Worm (Caenorhabditis elegans): ENCODE measurements around the gene cyld-1.

The cyld-1 gene

DNA sequence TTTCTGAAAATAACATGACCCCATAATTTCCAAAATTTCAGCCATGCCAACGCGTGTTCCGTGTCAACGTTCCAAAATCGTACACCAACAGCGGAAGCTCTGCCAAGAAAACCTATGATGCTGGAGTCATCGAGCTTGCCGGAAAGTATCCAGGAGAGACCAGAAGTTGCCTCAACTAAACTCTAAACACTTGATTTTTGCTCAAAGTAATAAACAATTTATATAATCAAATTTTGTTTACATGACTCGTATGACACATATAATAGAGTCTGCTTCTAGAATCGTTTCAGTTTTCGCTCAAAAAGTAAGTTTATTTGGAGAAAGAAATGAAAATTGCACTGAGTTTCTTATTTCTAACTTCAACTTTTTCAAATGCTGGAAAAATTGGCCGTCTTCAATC, 18.3 kb upstream of the cyld-1 start, which contains the start of gene ttr-1:
TSS of gene ttr-1 (plus strand) at position 301 of the 400 bp plus-strand sequence.
- TF ChIP-seq hpl-2 (GFP tag; optimal IDR thresholded peaks at IDR 0.05) (no peak), zip-4 (GFP tag; optimal IDR thresholded peaks at IDR 0.05) (no peak), ces-1 (GFP tag; optimal IDR thresholded peaks at IDR 0.05) (no peak), dsc-1 (tag; optimal IDR thresholded peaks at IDR 0.05) (no peak), snu-23 (GFP tag; optimal IDR thresholded peaks at IDR 0.05) (no peak), fkh-8 (tag; optimal IDR thresholded peaks at IDR 0.05) (no peak), nhr-71 (tag; optimal IDR thresholded peaks at IDR 0.05) (no peak), efl-1 (optimal IDR thresholded peaks at IDR 0.05) (no peak), efl-1 (GFP tag; optimal IDR thresholded peaks at IDR 0.05 in 1 of 2) (no peak), snpc-4 (tag; optimal IDR thresholded peaks at IDR 0.05) (no peak), blmp-1 (tag; optimal IDR thresholded peaks at IDR 0.05) (no peak), nhr-11 (tag; optimal IDR thresholded peaks at IDR 0.05) (no peak), aha-1 (tag; optimal IDR thresholded peaks at IDR 0.05) (no peak), vab-15 (tag; optimal IDR thresholded peaks at IDR 0.05) (no peak), sox-4 (tag; optimal IDR thresholded peaks at IDR 0.05) (no peak), ztf-4 (tag; optimal IDR thresholded peaks at IDR 0.05) (no peak), egl-13 (tag; optimal IDR thresholded peaks at IDR 0.05) (no peak), pqm-1 (tag; optimal IDR thresholded peaks at IDR 0.05) (no peak), mef-2 (tag; optimal IDR thresholded peaks at IDR 0.05) (no peak), aly-2 (tag; optimal IDR thresholded peaks at IDR 0.05) (no peak)

DNA sequence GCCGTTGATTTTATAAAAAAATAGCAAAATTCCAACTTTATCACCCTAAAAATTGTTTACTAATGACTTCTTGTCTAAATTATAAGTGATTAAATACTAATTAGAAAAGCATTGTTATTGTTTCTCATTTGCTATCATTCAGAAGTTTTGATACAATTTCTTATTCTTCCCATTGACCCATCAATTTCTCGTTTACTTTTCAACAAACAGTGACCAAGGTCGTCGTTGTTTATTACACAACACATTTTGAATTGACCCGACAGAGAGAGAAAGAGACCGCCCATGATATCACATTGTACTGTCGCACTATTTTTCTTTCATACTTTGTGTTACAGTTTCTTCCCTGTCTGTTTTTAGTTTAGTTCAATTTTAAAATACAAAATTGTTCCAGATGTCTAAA, 16.9 kb upstream of the cyld-1 start, which contains the start of gene ttr-2:
TSS of gene ttr-2 (plus strand) at position 392 of the 400 bp plus-strand sequence.
- TF ChIP-seq C16A3.4 (tag; optimal IDR thresholded peaks at IDR 0.05) (no peak), egl-13 (tag; optimal IDR thresholded peaks at IDR 0.05) (no peak), ceh-88 (GFP tag; IDR thresholded peaks at IDR 0.05) (no peak), snu-23 (GFP tag; optimal IDR thresholded peaks at IDR 0.05) (peak; percentile 35), fos-1 (tag; optimal IDR thresholded peaks at IDR 0.05) (no peak), elt-3 (tag; optimal IDR thresholded peaks at IDR 0.05) (peak in 2 of 6 experiments; percentile 46 to 56), dsc-1 (tag; optimal IDR thresholded peaks at IDR 0.05) (no peak), nhr-12 (tag; optimal IDR thresholded peaks at IDR 0.05) (no peak), ztf-4 (tag; optimal IDR thresholded peaks at IDR 0.05) (no peak), vab-15 (tag; optimal IDR thresholded peaks at IDR 0.05) (no peak), efl-1 (optimal IDR thresholded peaks at IDR 0.05) (no peak), efl-1 (GFP tag; optimal IDR thresholded peaks at IDR 0.05 in 1 of 2) (peak in 1 of 2 experiments; percentile 73), nhr-28 (tag; optimal IDR thresholded peaks at IDR 0.05) (no peak), ama-1 (optimal IDR thresholded peaks at IDR 0.05) (no peak), isw-1 (GFP tag; IDR thresholded peaks at IDR 0.05) (no peak), lin-39 (tag; optimal IDR thresholded peaks at IDR 0.05) (no peak), mdl-1 (tag; optimal IDR thresholded peaks at IDR 0.05) (no peak), nhr-90 (tag; optimal IDR thresholded peaks at IDR 0.05; ENCODE audit: poor library complexity) (no peak), zag-1 (tag; optimal IDR thresholded peaks at IDR 0.05) (no peak), lsy-2 (tag; optimal IDR thresholded peaks at IDR 0.05) (no peak), mep-1 (tag; optimal IDR thresholded peaks at IDR 0.05) (peak; percentile 10), blmp-1 (tag; optimal IDR thresholded peaks at IDR 0.05) (peak; percentile 48), lin-14 (GFP tag; optimal IDR thresholded peaks at IDR 0.05) (peak; percentile 67), sup-37 (GFP tag; optimal IDR thresholded peaks at IDR 0.05) (no peak), nhr-85 (tag) (peak; percentile 77), tbx-2 (tag; optimal IDR thresholded peaks at IDR 0.05) (no peak), unc-130 (tag; optimal IDR thresholded peaks at IDR 0.05) (no peak), nhr-71 (tag; optimal IDR thresholded peaks at IDR 0.05) (peak; percentile 21), ceh-82 (tag; optimal IDR thresholded peaks at IDR 0.05) (no peak)

- TF ChIP-seq mab-9 (GFP tag; IDR thresholded peaks at IDR 0.05): no peak
- TF ChIP-seq hpl-2 (GFP tag; optimal IDR thresholded peaks at IDR 0.05): no peak
- no peak for TF ChIP-seq snu-23 (GFP tag; optimal IDR thresholded peaks at IDR 0.05)
- TF ChIP-seq hlh-17 (GFP tag; optimal IDR thresholded peaks at IDR 0.05; ENCODE audit: borderline replicate concordance): no peak
- TF ChIP-seq nhr-12 (tag; optimal IDR thresholded peaks at IDR 0.05): no peak
- TF ChIP-seq pqm-1 (tag; optimal IDR thresholded peaks at IDR 0.05): no peak
- no peak for TF ChIP-seq sox-4 (tag; optimal IDR thresholded peaks at IDR 0.05)
- TF ChIP-seq sptf-1 (tag; optimal IDR thresholded peaks at IDR 0.05): no peak
- no peak for TF ChIP-seq dsc-1 (tag; optimal IDR thresholded peaks at IDR 0.05)
- TF ChIP-seq unc-98 (GFP tag; IDR thresholded peaks at IDR 0.05): no peak
Measured at ce11 chrIII:9926650-9927049, 16.2 kb upstream of the cyld-1 start, which contains the start of gene ttr-3. Gene ttr-3, minus strand, starts transcription at chrIII:9926750.
